Fruit fly (Drosophila melanogaster) whole organism, embryonic: ENCODE results near the gene GXIVsPLA2.

ENCODE experiments used
- Aef1 ChIP-seq: fragments of 200-800 bp; sonication (Bioruptor generic); IDR thresholded peaks from 3 replicates; pipeline ENCODE4 v1.3.6; 2022; ENCODE audit warnings: missing biosample characterization, missing genetic modification characterization
- CG1024 ChIP-seq: fragments of 200-800 bp; sonication (Bioruptor generic); IDR thresholded peaks from 2 replicates; pipeline ENCODE4 v1.3.6; 2022; ENCODE audit warnings: missing biosample characterization, missing genetic modification characterization
- CG10565 ChIP-seq: fragments of 200-800 bp; sonication (Bioruptor generic); optimal IDR thresholded peaks from 3 replicates; lab custom pipeline; 2016; ENCODE audit warnings: missing biosample characterization, mild to moderate bottlenecking, missing genetic modification characterization
- CG11398 ChIP-seq: fragments of 200-800 bp; sonication (Bioruptor generic); optimal IDR thresholded peaks from 2 replicates; lab custom pipeline; 2016; ENCODE audit warnings: missing biosample characterization, missing genetic modification characterization
- CG12104 ChIP-seq: fragments of 200-800 bp; sonication (Bioruptor generic); optimal IDR thresholded peaks from 3 replicates; lab custom pipeline; 2016; ENCODE audit warnings: missing biosample characterization, missing genetic modification characterization
- CG12219 ChIP-seq: fragments of 200-800 bp; sonication (Bioruptor generic); optimal IDR thresholded peaks from 3 replicates; lab custom pipeline; 2018; ENCODE audit warnings: missing biosample characterization, mild to moderate bottlenecking, missing genetic modification characterization
- CG12769 ChIP-seq: fragments of 200-800 bp; sonication (Bioruptor generic); optimal IDR thresholded peaks from 2 replicates; lab custom pipeline; 2019; ENCODE audit warnings: missing biosample characterization, mild to moderate bottlenecking, missing genetic modification characterization, moderate library complexity
- CG12942 ChIP-seq: fragments of 200-800 bp; sonication (Bioruptor generic); optimal IDR thresholded peaks from 3 replicates; lab custom pipeline; 2016; ENCODE audit warnings: missing biosample characterization, missing genetic modification characterization
- CG17361 ChIP-seq: fragments of 200-800 bp; sonication (Bioruptor generic); IDR thresholded peaks from 3 replicates; pipeline ENCODE4 v1.3.6; 2022; ENCODE audit warnings: missing biosample characterization, missing genetic modification characterization
- CG2129 ChIP-seq: fragments of 200-800 bp; sonication (Bioruptor generic); IDR thresholded peaks from 2 replicates; pipeline ENCODE4 v1.3.6; 2022; ENCODE audit warnings: missing biosample characterization, missing genetic modification characterization; ENCODE audit not compliant: partially characterized antibody
- CG2202 ChIP-seq: fragments of 200-800 bp; sonication (Bioruptor generic); optimal IDR thresholded peaks from 2 replicates; lab custom pipeline; 2018; ENCODE audit warnings: missing biosample characterization, mild to moderate bottlenecking, missing genetic modification characterization
- CG30403 ChIP-seq: fragments of 200-800 bp; sonication (Bioruptor generic); optimal IDR thresholded peaks from 3 replicates; lab custom pipeline; 2016; ENCODE audit warnings: missing biosample characterization, missing genetic modification characterization
- CG4617 ChIP-seq: fragments of 200-800 bp; sonication (Bioruptor generic); optimal IDR thresholded peaks from 3 replicates; lab custom pipeline; 2016; ENCODE audit warnings: missing biosample characterization, missing genetic modification characterization, borderline replicate concordance
- CG6791 ChIP-seq: fragments of 200-800 bp; sonication (Bioruptor generic); IDR thresholded peaks from 3 replicates; pipeline ENCODE4 v1.3.6; 2022; ENCODE audit warnings: missing biosample characterization, missing genetic modification characterization; ENCODE audit not compliant: partially characterized antibody
- CG7271 ChIP-seq: fragments of 200-800 bp; sonication (Bioruptor generic); optimal IDR thresholded peaks from 2 replicates; lab custom pipeline; 2018; ENCODE audit warnings: missing biosample characterization, mild to moderate bottlenecking, missing genetic modification characterization, moderate library complexity
- CG7357 ChIP-seq: fragments of 200-800 bp; sonication (Bioruptor generic); IDR thresholded peaks from 3 replicates; pipeline ENCODE4 v1.3.6; 2022; ENCODE audit warnings: missing biosample characterization, missing genetic modification characterization
- CG8290 ChIP-seq, 3 experiments: fragments of 200-800 bp; sonication (Bioruptor generic); optimal IDR thresholded peaks; 2 replicates each; lab custom pipeline; 2016 to 2019; ENCODE audit warnings: missing biosample characterization in 3 of 3, missing genetic modification characterization in 3 of 3, mild to moderate bottlenecking in 2 of 3, moderate library complexity in 1 of 3
- CG9215 ChIP-seq: fragments of 200-800 bp; sonication (Bioruptor generic); IDR thresholded peaks from 2 replicates; pipeline ENCODE4 v1.3.6; 2022; ENCODE audit warnings: missing biosample characterization, missing genetic modification characterization
- CG9609 ChIP-seq: fragments of 200-800 bp; sonication (Bioruptor generic); optimal IDR thresholded peaks from 3 replicates; lab custom pipeline; 2016; ENCODE audit warnings: missing biosample characterization, missing genetic modification characterization
- CG9727 ChIP-seq: fragments of 200-800 bp; sonication (Bioruptor generic); optimal IDR thresholded peaks from 3 replicates; lab custom pipeline; 2017; ENCODE audit warnings: missing biosample characterization, mild to moderate bottlenecking, missing genetic modification characterization
- Dip2 ChIP-seq: fragments of 200-800 bp; sonication (Bioruptor generic); IDR thresholded peaks from 2 replicates; pipeline ENCODE4 v1.3.6; 2022; ENCODE audit warnings: missing biosample characterization, missing genetic modification characterization
- Doc2 ChIP-seq: fragments of 200-800 bp; sonication (Bioruptor generic); IDR thresholded peaks from 2 replicates; pipeline ENCODE4 v1.3.6; 2022; ENCODE audit warnings: missing biosample characterization, missing genetic modification characterization
- Doc3 ChIP-seq: fragments of 200-800 bp; sonication (Bioruptor generic); IDR thresholded peaks from 3 replicates; pipeline ENCODE4 v1.3.6; 2022; ENCODE audit warnings: missing biosample characterization, missing genetic modification characterization; ENCODE audit not compliant: partially characterized antibody
- Dp ChIP-seq: fragments of 200-800 bp; sonication (Bioruptor generic); optimal IDR thresholded peaks from 2 replicates; lab custom pipeline; 2018; ENCODE audit warnings: missing biosample characterization, mild to moderate bottlenecking, missing genetic modification characterization, moderate library complexity
- Ets65A ChIP-seq: fragments of 200-800 bp; sonication (Bioruptor generic); peaks from one replicate; lab custom pipeline; 2016; ENCODE audit warnings: missing biosample characterization, missing genetic modification characterization
- H15 ChIP-seq: fragments of 200-800 bp; sonication (Bioruptor generic); IDR thresholded peaks from 3 replicates; pipeline ENCODE4 v1.3.6; 2022; ENCODE audit warnings: missing biosample characterization, missing genetic modification characterization
- HLH3B ChIP-seq: fragments of 200-800 bp; sonication (Bioruptor generic); IDR thresholded peaks from 2 replicates; pipeline ENCODE4 v1.3.6; 2022; ENCODE audit warnings: missing biosample characterization, missing genetic modification characterization
- Rx ChIP-seq: fragments of 200-800 bp; sonication (Bioruptor generic); IDR thresholded peaks from 2 replicates; pipeline ENCODE4 v1.3.6; 2022; ENCODE audit warnings: missing biosample characterization, missing genetic modification characterization
- Tbp ChIP-seq: fragments of >200 bp; optimal IDR thresholded peaks from 2 replicates; lab custom pipeline; 2018; ENCODE audit warnings: missing biosample characterization, missing genetic modification characterization
- YL-1 ChIP-seq: fragments of 200-800 bp; sonication (Bioruptor generic); optimal IDR thresholded peaks from 3 replicates; lab custom pipeline; 2017; ENCODE audit warnings: missing biosample characterization, mild to moderate bottlenecking, missing genetic modification characterization
- ac ChIP-seq: fragments of 200-800 bp; sonication (Bioruptor generic); optimal IDR thresholded peaks from 3 replicates; lab custom pipeline; 2017; ENCODE audit warnings: missing biosample characterization, mild to moderate bottlenecking, missing genetic modification characterization
- aop ChIP-seq: fragments of 200-800 bp; sonication (Bioruptor generic); IDR thresholded peaks from 2 replicates; pipeline ENCODE4 v1.3.6; 2022; ENCODE audit warnings: missing biosample characterization, missing genetic modification characterization
- bab2 ChIP-seq: fragments of 200-800 bp; sonication (Bioruptor generic); optimal IDR thresholded peaks from 2 replicates; lab custom pipeline; 2016; ENCODE audit warnings: missing biosample characterization, missing genetic modification characterization
- crol ChIP-seq: fragments of 200-800 bp; sonication (Bioruptor generic); IDR thresholded peaks from 2 replicates; pipeline ENCODE4 v1.3.6; 2022; ENCODE audit warnings: missing biosample characterization, missing genetic modification characterization
- exex ChIP-seq: fragments of 200-800 bp; sonication (Bioruptor generic); optimal IDR thresholded peaks from 4 replicates; lab custom pipeline; 2018; ENCODE audit warnings: missing biosample characterization, mild to moderate bottlenecking, missing genetic modification characterization, moderate library complexity
- fd102C ChIP-seq: fragments of 200-800 bp; sonication (Bioruptor generic); optimal IDR thresholded peaks from 2 replicates; lab custom pipeline; 2018; ENCODE audit warnings: missing biosample characterization, mild to moderate bottlenecking, missing genetic modification characterization, moderate library complexity
- her ChIP-seq: fragments of 200-800 bp; sonication (Bioruptor generic); optimal IDR thresholded peaks from 2 replicates; lab custom pipeline; 2016; ENCODE audit warnings: missing biosample characterization, missing genetic modification characterization
- hkb ChIP-seq, 2 experiments: fragments of 200-800 bp in 1 of 2; fragments of >200 bp in 1 of 2; sonication (Bioruptor generic) in 1 of 2; IDR thresholded peaks in 1 of 2; optimal IDR thresholded peaks in 1 of 2; 2 replicates each; pipeline versions ENCODE4 v1.3.6 to Lab custom; 2017 to 2022; ENCODE audit warnings: missing biosample characterization in 1 of 2, missing genetic modification characterization in 1 of 2
- kay ChIP-seq: fragments of 200-800 bp; sonication (Bioruptor generic); optimal IDR thresholded peaks from 2 replicates; lab custom pipeline; 2016; ENCODE audit warnings: missing biosample characterization, missing genetic modification characterization
- lbe ChIP-seq: fragments of 200-800 bp; sonication (Bioruptor generic); optimal IDR thresholded peaks from 2 replicates; lab custom pipeline; 2016; ENCODE audit warnings: missing biosample characterization, mild to moderate bottlenecking, missing genetic modification characterization
- nau ChIP-seq: fragments of 200-800 bp; sonication (Bioruptor generic); optimal IDR thresholded peaks from 3 replicates; lab custom pipeline; 2017; ENCODE audit warnings: missing biosample characterization, mild to moderate bottlenecking, missing genetic modification characterization, missing genetic modification reagents
- pho ChIP-seq: fragments of 200-800 bp; sonication (Bioruptor generic); optimal IDR thresholded peaks from 2 replicates; lab custom pipeline; 2016; ENCODE audit warnings: missing biosample characterization, missing genetic modification characterization
- repo ChIP-seq: fragments of 200-800 bp; sonication (Bioruptor generic); optimal IDR thresholded peaks from 2 replicates; lab custom pipeline; 2016; ENCODE audit warnings: missing biosample characterization, missing genetic modification characterization
- seq ChIP-seq: fragments of 200-800 bp; sonication (Bioruptor generic); IDR thresholded peaks from 2 replicates; pipeline ENCODE4 v1.3.6; 2022; ENCODE audit warnings: missing biosample characterization, missing genetic modification characterization
- stc ChIP-seq: fragments of 200-800 bp; sonication (Bioruptor generic); IDR thresholded peaks from 2 replicates; pipeline ENCODE4 v1.3.6; 2022; ENCODE audit warnings: missing biosample characterization, missing genetic modification characterization
- stwl ChIP-seq: fragments of 200-800 bp; sonication (Bioruptor generic); optimal IDR thresholded peaks from 3 replicates; lab custom pipeline; 2018; ENCODE audit warnings: missing biosample characterization, mild to moderate bottlenecking, missing genetic modification characterization, moderate library complexity
- toy ChIP-seq: fragments of 200-800 bp; sonication (Bioruptor generic); IDR thresholded peaks from 2 replicates; pipeline ENCODE4 v1.3.6; 2022; ENCODE audit warnings: missing biosample characterization, missing genetic modification characterization
- tx ChIP-seq: fragments of 200-800 bp; sonication (Bioruptor generic); optimal IDR thresholded peaks from 2 replicates; lab custom pipeline; 2016; ENCODE audit warnings: missing biosample characterization, missing genetic modification characterization
- vvl ChIP-seq: fragments of 200-800 bp; sonication (Bioruptor generic); IDR thresholded peaks from 2 replicates; pipeline ENCODE4 v1.3.6; 2022; ENCODE audit warnings: missing biosample characterization, missing genetic modification characterization
- yki ChIP-seq: fragments of >200 bp; optimal IDR thresholded peaks from 3 replicates; lab custom pipeline; 2018
- zfh2 ChIP-seq: fragments of 200-800 bp; sonication (Bioruptor generic); optimal IDR thresholded peaks from 2 replicates; lab custom pipeline; 2016; ENCODE audit warnings: missing biosample characterization, missing genetic modification characterization

GXIVsPLA2 gene

dm6 chr3L:15956448-15957010 is 1.6 kb downstream of the GXIVsPLA2 start, which contains the start of gene elgi (continued):
- TF ChIP-seq yki (lab: Kevin White, UChicago) (no peak), CG11398 (peak; percentile 39), repo (GFP tag; lab: Kevin White, UChicago) (peak; percentile 52), seq (GFP tag; lab: Robert Waterston, UW) (no peak), exex (tag; lab: Kevin White, UChicago) (no peak), YL-1 (GFP tag; lab: Kevin White, UChicago) (peak; percentile 86), stwl (peak; percentile 89), bab2 (GFP tag; lab: Kevin White, UChicago) (peak; percentile 54), Doc2 (GFP tag; lab: Robert Waterston, UW) (no peak), CG12104 (peak; percentile 29), her (GFP tag; lab: Kevin White, UChicago) (peak; percentile 60), hkb (optimal IDR thresholded peaks at IDR 0.05; lab: Kevin White, UChicago) (no peak), hkb (GFP tag; IDR thresholded peaks at IDR 0.05; lab: Robert Waterston, UW) (peak; percentile 36; the same call in 1 of the 2 replicates), CG17361 (GFP tag; lab: Robert Waterston, UW) (no peak; the same call in 2 of the 3 replicates), toy (no peak), CG2129 (no peak), H15 (GFP tag; lab: Robert Waterston, UW) (no peak; the same call in 2 of the 3 replicates), CG30403 (GFP tag; lab: Kevin White, UChicago) (peak; percentile 76), CG8290 (GFP tag; optimal IDR thresholded peaks at IDR 0.05; lab: Kevin White, UChicago) (no peak), CG8290 (tag; optimal IDR thresholded peaks at IDR 0.05; lab: Kevin White, UChicago) (no peak), CG1024 (GFP tag; lab: Robert Waterston, UW) (peak; percentile 35), Tbp (GFP tag; lab: Kevin White, UChicago) (no peak), Dip2 (GFP tag; lab: Robert Waterston, UW) (no peak), CG12219 (no peak), Doc3 (GFP tag; lab: Robert Waterston, UW) (no peak), CG9727 (no peak), crol (GFP tag; lab: Robert Waterston, UW) (no peak), Dp (peak; percentile 8), CG4617 (GFP tag; lab: Kevin White, UChicago) (peak; percentile 86), nau (GFP tag; lab: Kevin White, UChicago) (no peak), lbe (GFP tag; lab: Kevin White, UChicago) (peak; percentile 78), CG7271 (no peak), vvl (peak; percentile 61), CG12769 (tag; lab: Kevin White, UChicago) (peak; percentile 58), kay (no peak), aop (GFP tag; lab: Robert Waterston, UW) (no peak), pho (GFP tag; lab: Kevin White, UChicago) (peak; percentile 67), ac (no peak), CG6791 (GFP tag; lab: Robert Waterston, UW) (0 out of 3 replicates have a peak, but pooled peaks have one; percentile 11), CG9609 (GFP tag; lab: Kevin White, UChicago) (peak; percentile 53), Rx (no peak), stc (GFP tag; lab: Robert Waterston, UW) (no peak), Aef1 (GFP tag; lab: Robert Waterston, UW) (no peak), fd102C (GFP tag; lab: Kevin White, UChicago) (no peak), zfh2 (GFP tag; lab: Kevin White, UChicago) (peak; percentile 84), CG2202 (tag; lab: Kevin White, UChicago) (no peak), CG9215 (GFP tag; lab: Robert Waterston, UW) (no peak), Ets65A (GFP tag; lab: Kevin White, UChicago) (peak; percentile 94), CG7357 (no peak), HLH3B (GFP tag; lab: Robert Waterston, UW) (peak; percentile 45; the same call in 1 of the 2 replicates), CG10565 (GFP tag; lab: Kevin White, UChicago) (no peak), CG12942 (GFP tag; lab: Kevin White, UChicago) (peak; percentile 51), tx (GFP tag; lab: Kevin White, UChicago) (peak; percentile 15)
